Worm (Caenorhabditis elegans) whole organism, L4/young adult: ENCODE results near the gene mgl-3.

Source experiments
- dao-5 ChIP-seq: sonication (generic microtip); optimal IDR thresholded peaks from 2 replicates; lab custom pipeline; 2016; ENCODE audit warnings: missing genotype, missing genetic modification characterization, moderate library complexity, missing compliant biosample characterization
- him-1 ChIP-seq: sonication (generic microtip); optimal IDR thresholded peaks from 2 replicates; lab custom pipeline; 2016; ENCODE audit warnings: missing genotype, missing genetic modification reagents, missing genetic modification characterization, missing compliant biosample characterization

ce11 chrIV:5482723-5483122 lies 43.9 kb downstream of the mgl-3 start, which contains the start of gene T11F8.5:
- no peak for TF ChIP-seq dao-5
- no peak for TF ChIP-seq him-1 (tag; lab: Kevin White, UChicago)
